Worm (Caenorhabditis elegans) whole organism, L2 larva: ENCODE results near the gene C06B8.2.

ENCODE experiments used
- ZK546.5 ChIP-seq: sonication (generic microtip); optimal IDR thresholded peaks from 2 replicates; lab custom pipeline; 2017; ENCODE audit warnings: missing biosample characterization, missing genetic modification characterization
- lin-13 ChIP-seq: fragments of 150-350 bp; optimal IDR thresholded peaks from 2 replicates; lab custom pipeline; 2014; ENCODE audit warnings: missing biosample characterization, missing genetic modification reagents, missing genetic modification characterization
- mdl-1 ChIP-seq, 2 experiments: fragments of 150-350 bp in 1 of 2; sonication (generic microtip) in 1 of 2; optimal IDR thresholded peaks; 2 replicates each; lab custom pipeline; 2017; ENCODE audit warnings: missing biosample characterization in 2 of 2, missing genetic modification characterization in 2 of 2
- skn-1 ChIP-seq: sonication (generic microtip); optimal IDR thresholded peaks from 2 replicates; lab custom pipeline; 2017; ENCODE audit warnings: missing biosample characterization, missing genetic modification characterization
- snpc-4 ChIP-seq: fragments of 150-350 bp; optimal IDR thresholded peaks from 2 replicates; lab custom pipeline; 2014; ENCODE audit warnings: missing biosample characterization, missing genetic modification characterization

DNA sequence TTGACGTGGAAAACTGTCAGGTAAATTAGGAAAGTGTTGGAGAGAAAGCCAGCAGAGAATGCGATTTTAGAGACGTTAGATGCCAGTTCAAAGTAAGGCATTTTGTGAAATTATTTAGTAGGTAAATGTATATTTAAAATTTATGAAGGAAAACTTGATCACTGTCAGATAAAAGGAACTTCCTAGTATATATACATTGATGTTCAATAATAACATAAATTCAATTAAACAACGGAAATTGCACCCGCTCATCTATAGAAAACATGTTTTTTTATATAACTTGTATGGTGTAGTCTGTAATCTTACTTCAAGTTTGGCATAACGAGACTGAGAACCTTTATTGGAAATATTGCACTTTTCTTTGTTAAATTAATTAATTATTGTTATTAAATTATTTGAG, 19.5 kb downstream of the C06B8.2 start, which contains the start of gene str-71:
- TF ChIP-seq ZK546.5 (tag; lab: Kevin White, UChicago) = no peak
- TF ChIP-seq snpc-4 (tag; lab: Kevin White, UChicago) = no peak
- TF ChIP-seq lin-13 (GFP tag; lab: Kevin White, UChicago) = no peak
- TF ChIP-seq skn-1 (tag; lab: Kevin White, UChicago) = no peak
- no peak for TF ChIP-seq mdl-1 (tag; optimal IDR thresholded peaks at IDR 0.05; lab: Kevin White, UChicago)
